Fruit fly (Drosophila melanogaster) whole organism, embryonic: Measurements from ENCODE around the gene CG31288.

Experiments used
- CG10209 ChIP-seq: fragments of 200-800 bp; sonication (Bioruptor generic); optimal IDR thresholded peaks from 3 replicates; lab custom pipeline; 2017; ENCODE audit warnings: missing biosample characterization, mild to moderate bottlenecking, missing genetic modification characterization, missing genetic modification reagents
- CG10267 ChIP-seq: fragments of 200-800 bp; sonication (Bioruptor generic); optimal IDR thresholded peaks from 2 replicates; lab custom pipeline; 2018; ENCODE audit warnings: missing biosample characterization, mild to moderate bottlenecking, missing genetic modification characterization, moderate library complexity
- CG10654 ChIP-seq: fragments of 200-800 bp; sonication (Bioruptor generic); optimal IDR thresholded peaks from 2 replicates; lab custom pipeline; 2016; ENCODE audit warnings: missing biosample characterization, missing genetic modification characterization
- CG14710 ChIP-seq: fragments of 200-800 bp; sonication (Bioruptor generic); optimal IDR thresholded peaks from 3 replicates; lab custom pipeline; 2019; ENCODE audit warnings: missing biosample characterization, mild to moderate bottlenecking, missing genetic modification characterization, moderate library complexity
- CG17328 ChIP-seq: fragments of 200-800 bp; sonication (Bioruptor generic); IDR thresholded peaks from 2 replicates; pipeline ENCODE4 v1.3.6; 2022; ENCODE audit warnings: missing biosample characterization, missing genetic modification characterization
- CG17385 ChIP-seq: fragments of 200-800 bp; sonication (Bioruptor generic); optimal IDR thresholded peaks from 3 replicates; lab custom pipeline; 2018; ENCODE audit warnings: missing biosample characterization, mild to moderate bottlenecking, missing genetic modification characterization
- Fer1 ChIP-seq: fragments of 200-800 bp; sonication (Bioruptor generic); optimal IDR thresholded peaks from 2 replicates; lab custom pipeline; 2017; ENCODE audit warnings: missing biosample characterization, mild to moderate bottlenecking, missing genetic modification characterization
- Sox102F ChIP-seq: fragments of 200-800 bp; sonication (Bioruptor generic); optimal IDR thresholded peaks from 2 replicates; lab custom pipeline; 2018; ENCODE audit warnings: missing biosample characterization, mild to moderate bottlenecking, missing genetic modification characterization, moderate library complexity
- tll ChIP-seq, 2 experiments: fragments of 200-800 bp in 1 of 2; fragments of >200 bp in 1 of 2; sonication (Bioruptor generic) in 1 of 2; optimal IDR thresholded peaks; 2 replicates each; lab custom pipeline; 2017 to 2019; ENCODE audit warnings: missing biosample characterization in 2 of 2, missing genetic modification characterization in 2 of 2, mild to moderate bottlenecking in 1 of 2, moderate library complexity in 1 of 2

DNA sequence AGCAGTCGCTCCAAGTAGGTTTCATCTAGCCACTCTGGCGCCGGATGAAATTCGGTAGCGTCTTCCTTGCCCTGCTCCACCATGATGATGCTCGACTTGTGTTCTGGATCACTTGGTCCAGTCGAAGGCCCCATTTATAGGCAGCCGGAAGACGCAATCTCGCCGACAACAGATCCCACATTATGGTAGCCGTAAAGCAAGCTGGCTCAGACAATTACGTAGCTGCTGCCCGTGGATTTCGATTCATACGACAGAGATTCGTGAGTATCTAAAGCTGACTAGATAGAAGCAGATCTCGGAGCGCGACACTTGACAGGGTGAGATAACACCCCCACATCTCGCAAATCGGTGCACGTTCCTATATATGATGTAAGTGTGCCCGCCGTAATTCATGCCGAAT lies 22.2 kb downstream of the CG31288 start, which contains the start of gene CG10513:
- TF ChIP-seq CG10209 (GFP tag; lab: Kevin White, UChicago) = no peak
- TF ChIP-seq CG17328 (GFP tag; lab: Robert Waterston, UW) = no peak
- no peak for TF ChIP-seq CG10654
- no peak for TF ChIP-seq Fer1
- TF ChIP-seq tll (GFP tag; optimal IDR thresholded peaks at IDR 0.05; lab: Kevin White, UChicago) = no peak
- TF ChIP-seq CG17385 (GFP tag; lab: Kevin White, UChicago) = no peak
- TF ChIP-seq CG14710 = no peak
- TF ChIP-seq CG10267 (tag; lab: Kevin White, UChicago) = no peak
- TF ChIP-seq Sox102F = no peak
